Fruit fly (Drosophila melanogaster) whole organism, adult: Measurements from ENCODE around the gene slpr.

Source experiments
- CG12768 ChIP-seq: fragments of 200-800 bp; sonication (Bioruptor generic); optimal IDR thresholded peaks from 2 replicates; lab custom pipeline; 2017; ENCODE audit warnings: missing biosample characterization, missing genetic modification characterization, mild to moderate bottlenecking, moderate library complexity, missing genetic modification reagents
- CG5204 ChIP-seq: fragments of 200-800 bp; sonication (Bioruptor generic); optimal IDR thresholded peaks from 2 replicates; lab custom pipeline; 2016; ENCODE audit warnings: missing biosample characterization, missing genetic modification characterization
- CG7101 ChIP-seq: fragments of 200-800 bp; sonication (Bioruptor generic); optimal IDR thresholded peaks from 2 replicates; lab custom pipeline; 2018; ENCODE audit warnings: missing biosample characterization, mild to moderate bottlenecking, missing genetic modification characterization, moderate library complexity
- bab1 ChIP-seq: fragments of 200-800 bp; sonication (Bioruptor generic); optimal IDR thresholded peaks from 3 replicates; lab custom pipeline; 2019; ENCODE audit warnings: missing biosample characterization, mild to moderate bottlenecking, missing genetic modification characterization, moderate library complexity
- cnc ChIP-seq, 2 experiments: fragments of >200 bp; optimal IDR thresholded peaks; 2 replicates each; lab custom pipeline; 2017
- kay ChIP-seq: fragments of 200-800 bp; sonication (Bioruptor generic); peaks from one replicate; lab custom pipeline; 2016; ENCODE audit warnings: missing biosample characterization, missing genetic modification characterization, borderline replicate concordance

dm6 chrX:8152077-8152476, 24.9 kb downstream of the slpr start, which contains the start of gene Gbeta5:
- TF ChIP-seq CG5204 (GFP tag; lab: Kevin White, UChicago) (no peak), bab1 (no peak), kay (no peak), CG7101 (tag; lab: Kevin White, UChicago) (no peak), cnc (optimal IDR thresholded peaks at IDR 0.05; lab: Kevin White, UChicago) (no peak), CG12768 (no peak)
